Worm (Caenorhabditis elegans) whole organism, young adult: ENCODE results near the gene cca-1.

ENCODE experiments used
- B0019.2 ChIP-seq: fragments of 200-800 bp; sonication (Bioruptor generic); conservative IDR thresholded peaks from 2 replicates; pipeline ENCODE4 v1.3.6; 2022; ENCODE audit warnings: missing genetic modification reagents, missing genetic modification characterization, missing compliant biosample characterization
- K11D2.4 ChIP-seq: fragments of 200-800 bp; sonication (Bioruptor generic); IDR thresholded peaks from 2 replicates; pipeline ENCODE4 v1.3.6; 2022; ENCODE audit warnings: missing genetic modification reagents, missing genetic modification characterization, missing compliant biosample characterization
- efl-1 ChIP-seq: fragments of 150-350 bp; optimal IDR thresholded peaks from 2 replicates; lab custom pipeline; 2014; ENCODE audit warnings: missing biosample characterization, missing genetic modification reagents, missing genetic modification characterization
- hmg-1.2 ChIP-seq: fragments of 200-800 bp; sonication (Bioruptor generic); IDR thresholded peaks from 2 replicates; pipeline ENCODE4 v1.3.6; 2022; ENCODE audit warnings: missing genetic modification reagents, missing genetic modification characterization, missing compliant biosample characterization
- mxl-1 ChIP-seq: sonication (generic microtip); optimal IDR thresholded peaks from 2 replicates; lab custom pipeline; 2016; ENCODE audit warnings: missing genetic modification characterization, missing compliant biosample characterization
- unc-62 ChIP-seq: fragments of 150-350 bp; optimal IDR thresholded peaks from 2 replicates; lab custom pipeline; 2014; ENCODE audit warnings: missing biosample characterization, missing genetic modification reagents, missing genetic modification characterization
- ztf-22 ChIP-seq: fragments of 200-800 bp; sonication (Bioruptor generic); optimal IDR thresholded peaks from 2 replicates; lab custom pipeline; 2018; ENCODE audit warnings: mild to moderate bottlenecking, missing genetic modification characterization, moderate library complexity, missing compliant biosample characterization
- ztf-26 ChIP-seq: sonication (generic microtip); optimal IDR thresholded peaks from 2 replicates; lab custom pipeline; 2017; ENCODE audit warnings: missing genetic modification characterization, missing compliant biosample characterization

DNA sequence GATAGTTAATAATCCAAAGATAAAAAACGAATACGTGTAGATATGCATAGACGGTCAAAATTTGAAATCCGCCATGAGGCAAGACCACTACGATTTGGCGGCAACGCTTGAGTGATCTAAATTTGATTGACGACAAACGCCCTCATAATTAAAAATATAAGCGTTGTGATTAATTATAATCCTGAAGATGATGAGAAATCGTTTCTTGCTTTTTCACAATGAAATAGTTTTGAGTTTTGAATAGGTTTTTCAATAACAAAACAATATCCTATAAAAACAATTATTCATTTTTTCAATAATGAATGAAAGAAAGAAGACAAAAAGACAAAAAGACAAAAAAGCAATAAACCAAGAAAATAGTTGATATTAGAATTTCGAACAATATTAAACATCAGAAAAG lies 28.3 kb downstream of the cca-1 start, which contains the start of gene C54D2.6:
- TF ChIP-seq ztf-22 (GFP tag; lab: Kevin White, UChicago) (no peak), efl-1 (GFP tag; lab: Kevin White, UChicago) (no peak), ztf-26 (tag; lab: Kevin White, UChicago) (no peak), hmg-1.2 (no peak), K11D2.4 (GFP tag; lab: Robert Waterston, UW) (no peak), unc-62 (GFP tag; lab: Kevin White, UChicago) (no peak), B0019.2 (no peak), mxl-1 (tag; lab: Kevin White, UChicago) (no peak)
